Fruit fly (Drosophila melanogaster) whole organism, embryonic: ENCODE data around the gene CG5435.
A peak's percentile ranks its signal among the peaks of the same experiment; 100 is the strongest.

Source experiments
- Aef1 ChIP-seq: fragments of 200-800 bp; sonication (Bioruptor generic); IDR thresholded peaks from 3 replicates; pipeline ENCODE4 v1.3.6; 2022; ENCODE audit warnings: missing biosample characterization, missing genetic modification characterization
- Atf3 ChIP-seq: fragments of 200-800 bp; sonication (Bioruptor generic); optimal IDR thresholded peaks from 3 replicates; lab custom pipeline; 2016; ENCODE audit warnings: missing biosample characterization, missing genetic modification characterization
- Awh ChIP-seq: fragments of 200-800 bp; sonication (Bioruptor generic); IDR thresholded peaks from 2 replicates; pipeline ENCODE4, ENCODE4 v1.3.6; 2022; ENCODE audit warnings: missing biosample characterization, missing genetic modification characterization
- Bteb2 ChIP-seq: fragments of 200-800 bp; sonication (Bioruptor generic); optimal IDR thresholded peaks from 2 replicates; lab custom pipeline; 2016; ENCODE audit warnings: missing biosample characterization, missing genetic modification characterization
- CG1024 ChIP-seq: fragments of 200-800 bp; sonication (Bioruptor generic); IDR thresholded peaks from 2 replicates; pipeline ENCODE4 v1.3.6; 2022; ENCODE audit warnings: missing biosample characterization, missing genetic modification characterization
- CG11456 ChIP-seq: fragments of 200-800 bp; sonication (Bioruptor generic); IDR thresholded peaks from 3 replicates; pipeline ENCODE4 v1.3.6; 2022; ENCODE audit warnings: missing biosample characterization, missing genetic modification characterization
- CG11695 ChIP-seq: fragments of 200-800 bp; sonication (Bioruptor generic); IDR thresholded peaks from 3 replicates; pipeline ENCODE4 v1.3.6; 2022; ENCODE audit warnings: missing biosample characterization, missing genetic modification characterization
- CG12391 ChIP-seq: fragments of 200-800 bp; sonication (Bioruptor generic); optimal IDR thresholded peaks from 3 replicates; lab custom pipeline; 2018; ENCODE audit warnings: missing biosample characterization, mild to moderate bottlenecking, missing genetic modification characterization, moderate library complexity
- CG12942 ChIP-seq: fragments of 200-800 bp; sonication (Bioruptor generic); optimal IDR thresholded peaks from 3 replicates; lab custom pipeline; 2016; ENCODE audit warnings: missing biosample characterization, missing genetic modification characterization
- CG15479 ChIP-seq: fragments of 200-800 bp; sonication (Bioruptor generic); optimal IDR thresholded peaks from 3 replicates; lab custom pipeline; 2019; ENCODE audit warnings: missing biosample characterization, mild to moderate bottlenecking, missing genetic modification characterization, moderate library complexity
- CG16813 ChIP-seq: fragments of 200-800 bp; sonication (Bioruptor generic); IDR thresholded peaks from 3 replicates; pipeline ENCODE4 v1.3.6; 2022; ENCODE audit warnings: missing biosample characterization, missing genetic modification characterization; ENCODE audit not compliant: partially characterized antibody
- CG17568 ChIP-seq: fragments of 200-800 bp; sonication (Bioruptor generic); optimal IDR thresholded peaks from 2 replicates; lab custom pipeline; 2018; ENCODE audit warnings: missing biosample characterization, mild to moderate bottlenecking, missing genetic modification characterization, moderate library complexity
- CG18619 ChIP-seq: fragments of 200-800 bp; sonication (Bioruptor generic); optimal IDR thresholded peaks from 3 replicates; lab custom pipeline; 2017; ENCODE audit warnings: missing biosample characterization, mild to moderate bottlenecking, missing genetic modification characterization
- CG32772 ChIP-seq: fragments of 200-800 bp; sonication (Bioruptor generic); IDR thresholded peaks from 2 replicates; pipeline ENCODE4 v1.3.6; 2022; ENCODE audit warnings: missing biosample characterization, missing genetic modification characterization
- CG4707 ChIP-seq: fragments of 200-800 bp; sonication (Bioruptor generic); optimal IDR thresholded peaks from 2 replicates; lab custom pipeline; 2018; ENCODE audit warnings: missing biosample characterization, mild to moderate bottlenecking, missing genetic modification characterization, moderate library complexity
- CG5953 ChIP-seq: fragments of 200-800 bp; sonication (Bioruptor generic); IDR thresholded peaks from 2 replicates; pipeline ENCODE4 v1.3.6; 2022; ENCODE audit warnings: missing biosample characterization, missing genetic modification characterization
- CG6254 ChIP-seq: fragments of 200-800 bp; sonication (Bioruptor generic); optimal IDR thresholded peaks from 3 replicates; lab custom pipeline; 2017; ENCODE audit warnings: mild to moderate bottlenecking, missing biosample characterization, missing genetic modification reagents, missing genetic modification characterization
- CG6272 ChIP-seq: fragments of 200-800 bp; sonication (Bioruptor generic); IDR thresholded peaks from 2 replicates; pipeline ENCODE4 v1.3.6; 2022; ENCODE audit warnings: missing biosample characterization, missing genetic modification characterization
- CG7745 ChIP-seq: fragments of 200-800 bp; sonication (Bioruptor generic); optimal IDR thresholded peaks from 2 replicates; lab custom pipeline; 2018; ENCODE audit warnings: missing biosample characterization, mild to moderate bottlenecking, missing genetic modification characterization, moderate library complexity
- CG7987 ChIP-seq: fragments of 200-800 bp; sonication (Bioruptor generic); optimal IDR thresholded peaks from 2 replicates; lab custom pipeline; 2018; ENCODE audit warnings: missing biosample characterization, mild to moderate bottlenecking, missing genetic modification characterization, moderate library complexity
- CG9727 ChIP-seq: fragments of 200-800 bp; sonication (Bioruptor generic); optimal IDR thresholded peaks from 3 replicates; lab custom pipeline; 2017; ENCODE audit warnings: missing biosample characterization, mild to moderate bottlenecking, missing genetic modification characterization
- Dek ChIP-seq: fragments of 200-800 bp; sonication (Bioruptor generic); optimal IDR thresholded peaks from 3 replicates; lab custom pipeline; 2019; ENCODE audit warnings: missing biosample characterization, mild to moderate bottlenecking, missing genetic modification characterization, moderate library complexity
- E2f1 ChIP-seq: fragments of 200-800 bp; sonication (Bioruptor generic); IDR thresholded peaks from 2 replicates; pipeline ENCODE4 v1.3.6; 2022; ENCODE audit warnings: missing biosample characterization, missing genetic modification characterization
- HHEX ChIP-seq: fragments of 200-800 bp; sonication (Bioruptor generic); optimal IDR thresholded peaks from 3 replicates; lab custom pipeline; 2017; ENCODE audit warnings: missing biosample characterization, mild to moderate bottlenecking, missing genetic modification characterization, missing genetic modification reagents
- HLHmδ ChIP-seq: fragments of 200-800 bp; sonication (Bioruptor generic); optimal IDR thresholded peaks from 2 replicates; lab custom pipeline; 2018; ENCODE audit warnings: missing biosample characterization, mild to moderate bottlenecking, missing genetic modification characterization, moderate library complexity
- MTF-1 ChIP-seq: fragments of 200-800 bp; sonication (Bioruptor generic); optimal IDR thresholded peaks from 2 replicates; lab custom pipeline; 2018; ENCODE audit warnings: missing biosample characterization, mild to moderate bottlenecking, missing genetic modification characterization, borderline replicate concordance
- Myb ChIP-seq: fragments of 200-800 bp; sonication (Bioruptor generic); optimal IDR thresholded peaks from 2 replicates; lab custom pipeline; 2016; ENCODE audit warnings: missing biosample characterization, missing genetic modification characterization
- Nf-YB ChIP-seq: fragments of 200-800 bp; sonication (Bioruptor generic); optimal IDR thresholded peaks from 3 replicates; lab custom pipeline; 2019; ENCODE audit warnings: missing biosample characterization, mild to moderate bottlenecking, missing genetic modification characterization, moderate library complexity
- NfI ChIP-seq: fragments of 200-800 bp; sonication (Bioruptor generic); optimal IDR thresholded peaks from 3 replicates; lab custom pipeline; 2018; ENCODE audit warnings: missing biosample characterization, mild to moderate bottlenecking, missing genetic modification characterization, moderate library complexity
- Oli ChIP-seq: fragments of 200-800 bp; sonication (Bioruptor generic); optimal IDR thresholded peaks from 2 replicates; lab custom pipeline; 2018; ENCODE audit warnings: missing biosample characterization, mild to moderate bottlenecking, missing genetic modification characterization, moderate library complexity
- Taf1 ChIP-seq: fragments of 200-800 bp; sonication (Bioruptor generic); IDR thresholded peaks from 2 replicates; pipeline ENCODE4 v1.3.6; 2022; ENCODE audit warnings: missing biosample characterization, missing genetic modification characterization
- Tbp ChIP-seq: fragments of >200 bp; optimal IDR thresholded peaks from 2 replicates; lab custom pipeline; 2018; ENCODE audit warnings: missing biosample characterization, missing genetic modification characterization
- Xrp1 ChIP-seq: fragments of 200-800 bp; sonication (Bioruptor generic); IDR thresholded peaks from 2 replicates; pipeline ENCODE4 v1.3.6; 2022; ENCODE audit warnings: missing biosample characterization, missing genetic modification characterization
- btn ChIP-seq: fragments of 200-800 bp; sonication (Bioruptor generic); optimal IDR thresholded peaks from 2 replicates; lab custom pipeline; 2016; ENCODE audit warnings: missing biosample characterization, missing genetic modification characterization
- dimm ChIP-seq: fragments of 200-800 bp; sonication (Bioruptor generic); IDR thresholded peaks from 2 replicates; pipeline ENCODE4 v1.3.6; 2022; ENCODE audit warnings: missing biosample characterization, missing genetic modification characterization
- dpn ChIP-seq, 2 experiments: fragments of 200-800 bp; sonication (Bioruptor generic); optimal IDR thresholded peaks; 3 replicates each; lab custom pipeline; 2016; ENCODE audit warnings: missing biosample characterization in 2 of 2, missing genetic modification characterization in 2 of 2
- dysf ChIP-seq: fragments of 200-800 bp; sonication (Bioruptor generic); IDR thresholded peaks from 3 replicates; pipeline ENCODE4 v1.3.6; 2022; ENCODE audit warnings: missing biosample characterization, missing genetic modification characterization
- emc ChIP-seq: fragments of 200-800 bp; sonication (Bioruptor generic); optimal IDR thresholded peaks from 2 replicates; lab custom pipeline; 2016; ENCODE audit warnings: missing biosample characterization, missing genetic modification characterization
- en ChIP-seq: fragments of 200-800 bp; sonication (Bioruptor generic); optimal IDR thresholded peaks from 2 replicates; lab custom pipeline; 2016; ENCODE audit warnings: missing biosample characterization, missing genetic modification characterization
- exex ChIP-seq: fragments of 200-800 bp; sonication (Bioruptor generic); optimal IDR thresholded peaks from 4 replicates; lab custom pipeline; 2018; ENCODE audit warnings: missing biosample characterization, mild to moderate bottlenecking, missing genetic modification characterization, moderate library complexity
- gce ChIP-seq: fragments of 200-800 bp; sonication (Bioruptor generic); IDR thresholded peaks from 3 replicates; pipeline ENCODE4 v1.3.6; 2022; ENCODE audit warnings: missing biosample characterization, missing genetic modification characterization
- hb ChIP-seq: fragments of 200-800 bp; sonication (Bioruptor generic); IDR thresholded peaks from 3 replicates; pipeline ENCODE4 v1.3.6; 2022; ENCODE audit warnings: missing biosample characterization, missing genetic modification characterization; ENCODE audit not compliant: partially characterized antibody
- hth ChIP-seq: fragments of >200 bp; optimal IDR thresholded peaks from 2 replicates; lab custom pipeline; 2017; ENCODE audit warnings: inconsistent platforms
- rib ChIP-seq: fragments of 200-800 bp; sonication (Bioruptor generic); IDR thresholded peaks from 2 replicates; pipeline ENCODE4 v1.3.6; 2022; ENCODE audit warnings: missing biosample characterization, missing genetic modification characterization
- schlank ChIP-seq: fragments of 200-800 bp; sonication (Bioruptor generic); optimal IDR thresholded peaks from 2 replicates; lab custom pipeline; 2018; ENCODE audit warnings: missing biosample characterization, mild to moderate bottlenecking, missing genetic modification characterization
- slbo ChIP-seq: fragments of 200-800 bp; sonication (Bioruptor generic); IDR thresholded peaks from 2 replicates; pipeline ENCODE4 v1.3.6; 2022; ENCODE audit warnings: missing biosample characterization, missing genetic modification characterization
- slp2 ChIP-seq: fragments of 200-800 bp; sonication (Bioruptor generic); optimal IDR thresholded peaks from 2 replicates; lab custom pipeline; 2016; ENCODE audit warnings: missing biosample characterization, missing genetic modification characterization
- toy ChIP-seq: fragments of 200-800 bp; sonication (Bioruptor generic); IDR thresholded peaks from 2 replicates; pipeline ENCODE4 v1.3.6; 2022; ENCODE audit warnings: missing biosample characterization, missing genetic modification characterization
- trh ChIP-seq: fragments of 200-800 bp; sonication (Bioruptor generic); optimal IDR thresholded peaks from 2 replicates; lab custom pipeline; 2016; ENCODE audit warnings: missing biosample characterization, missing genetic modification characterization
- unpg ChIP-seq: fragments of 200-800 bp; sonication (Bioruptor generic); optimal IDR thresholded peaks from 3 replicates; lab custom pipeline; 2018; ENCODE audit warnings: missing biosample characterization, mild to moderate bottlenecking, missing genetic modification characterization, moderate library complexity
- zfh2 ChIP-seq: fragments of 200-800 bp; sonication (Bioruptor generic); optimal IDR thresholded peaks from 2 replicates; lab custom pipeline; 2016; ENCODE audit warnings: missing biosample characterization, missing genetic modification characterization

The CG5435 gene

DNA sequence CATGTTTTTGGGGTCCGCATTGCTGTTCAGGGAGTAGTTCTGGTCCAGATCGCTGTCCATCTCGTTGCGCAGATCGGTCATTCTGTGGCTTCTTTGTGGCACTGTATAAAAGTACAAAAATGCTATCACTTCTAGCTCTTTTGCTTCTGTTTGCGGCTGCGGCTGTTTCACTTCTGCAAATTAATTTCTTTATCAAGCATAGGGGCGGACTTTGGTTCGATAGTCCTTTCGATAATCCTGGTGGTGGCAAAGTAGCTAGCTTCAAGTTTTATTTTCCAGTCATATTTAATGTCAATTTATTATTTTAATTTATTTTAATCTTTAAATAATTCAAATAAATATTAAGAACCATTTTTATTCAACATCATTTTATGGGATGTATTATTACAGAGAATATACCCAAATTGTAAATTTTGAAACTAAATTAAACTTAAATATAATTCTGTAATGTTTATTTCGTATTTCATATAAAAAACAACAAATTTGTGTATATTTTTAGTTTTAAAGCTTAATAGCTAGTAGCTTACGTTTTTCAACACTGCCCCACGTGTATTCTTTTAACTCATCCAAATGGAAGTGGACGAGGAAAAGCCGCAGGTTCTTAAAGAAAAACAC lies 3.1 kb downstream of the CG5435 start, which contains the start of the genes CG5446 and Trm1 (continued):
- TF ChIP-seq toy (GFP tag; lab: Robert Waterston, UW): no peak
- TF ChIP-seq Aef1 (GFP tag; lab: Robert Waterston, UW): peak; percentile 39; the same call in 1 of the 3 replicates
- TF ChIP-seq en (GFP tag; lab: Kevin White, UChicago): no peak
- TF ChIP-seq CG16813 (GFP tag; lab: Robert Waterston, UW): no peak
- TF ChIP-seq Bteb2 (GFP tag; lab: Kevin White, UChicago): no peak
- TF ChIP-seq HLHmδ: no peak
- TF ChIP-seq Awh: no peak
- peak; percentile 57 for TF ChIP-seq Oli (tag; lab: Kevin White, UChicago)
- peak; percentile 39; the same call in 1 of the 2 replicates for TF ChIP-seq CG6272
- peak; percentile 84 for TF ChIP-seq CG9727 (GFP tag; lab: Kevin White, UChicago)
- no peak for TF ChIP-seq rib
- peak; percentile 71 for TF ChIP-seq Xrp1 (GFP tag; lab: Robert Waterston, UW)
- TF ChIP-seq hth (lab: Kevin White, UChicago): no peak
- peak; percentile 60; the same call in 2 of the 3 replicates for TF ChIP-seq dysf
- no peak for TF ChIP-seq schlank (tag; lab: Kevin White, UChicago)
- no peak for TF ChIP-seq Taf1 (GFP tag; lab: Robert Waterston, UW)
- no peak for TF ChIP-seq CG4707
- peak; percentile 3 for TF ChIP-seq zfh2 (GFP tag; lab: Kevin White, UChicago)
- TF ChIP-seq Dek (tag; lab: Kevin White, UChicago): peak; percentile 74
- no peak for TF ChIP-seq MTF-1
- TF ChIP-seq HHEX (GFP tag; lab: Kevin White, UChicago): peak; percentile 46
- TF ChIP-seq unpg (GFP tag; lab: Kevin White, UChicago): peak; percentile 60
- no peak for TF ChIP-seq CG5953 (GFP tag; lab: Robert Waterston, UW)
- no peak for TF ChIP-seq CG12942 (GFP tag; lab: Kevin White, UChicago)
- no peak for TF ChIP-seq hb (GFP tag; lab: Robert Waterston, UW)
- no peak for TF ChIP-seq Myb (GFP tag; lab: Kevin White, UChicago)
- no peak for TF ChIP-seq btn (GFP tag; lab: Kevin White, UChicago)
- TF ChIP-seq CG1024 (GFP tag; lab: Robert Waterston, UW): no peak
- TF ChIP-seq slbo (GFP tag; lab: Robert Waterston, UW): peak; percentile 75
- TF ChIP-seq CG11456 (GFP tag; lab: Robert Waterston, UW): 0 out of 3 replicates have a peak, but pooled peaks have one; percentile 17
- peak; percentile 39 for TF ChIP-seq CG6254 (GFP tag; lab: Kevin White, UChicago)
- peak; percentile 70; the same call in 2 of the 3 replicates for TF ChIP-seq CG11695 (GFP tag; lab: Robert Waterston, UW)
- no peak for TF ChIP-seq Tbp (GFP tag; lab: Kevin White, UChicago)
- TF ChIP-seq gce (GFP tag; lab: Robert Waterston, UW): no peak
- no peak for TF ChIP-seq slp2 (GFP tag; lab: Kevin White, UChicago)
- peak; percentile 64 for TF ChIP-seq NfI (GFP tag; lab: Kevin White, UChicago)
- TF ChIP-seq CG18619 (GFP tag; lab: Kevin White, UChicago): peak; percentile 62
- peak; percentile 12 for TF ChIP-seq trh (GFP tag; lab: Kevin White, UChicago)

DNA sequence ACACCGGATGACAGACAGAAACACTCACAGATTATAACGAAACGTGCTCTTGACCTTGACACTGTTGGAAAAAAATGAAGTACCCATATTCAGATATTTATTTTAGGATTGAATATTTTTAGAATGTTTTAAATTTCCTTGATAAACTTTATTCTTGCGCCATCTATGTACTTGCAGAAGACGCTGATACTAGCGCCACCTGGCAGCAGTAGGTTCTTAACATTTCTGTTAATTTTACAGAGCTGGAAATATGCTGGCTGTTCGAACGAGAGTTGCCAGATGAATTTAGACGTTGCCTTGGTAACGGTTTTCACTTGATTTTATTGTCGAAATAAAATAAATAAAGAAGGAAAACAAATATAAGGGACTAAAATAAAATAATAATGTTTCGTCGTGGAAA lies 6.1 kb downstream of the CG5435 start, which contains the start of gene Fam92:
Gene Fam92 (plus strand): TSS at position 350 of the 400 bp plus-strand sequence.
- TF ChIP-seq E2f1 (GFP tag; lab: Robert Waterston, UW): peak; percentile 25; the same call in 1 of the 2 replicates
- TF ChIP-seq slbo (GFP tag; lab: Robert Waterston, UW): peak; percentile 60; the same call in 1 of the 2 replicates
- TF ChIP-seq CG15479 (GFP tag; lab: Kevin White, UChicago): no peak
- no peak for TF ChIP-seq Nf-YB (GFP tag; lab: Kevin White, UChicago)
- peak; percentile 24; the same call in 1 of the 2 replicates for TF ChIP-seq CG1024 (GFP tag; lab: Robert Waterston, UW)
- peak; percentile 42 for TF ChIP-seq CG12391 (tag; lab: Kevin White, UChicago)
- no peak; the same call in 1 of the 2 replicates for TF ChIP-seq CG32772 (GFP tag; lab: Robert Waterston, UW)
- TF ChIP-seq CG7987 (GFP tag; lab: Kevin White, UChicago): peak; percentile 70
- peak; percentile 56 to 59 for TF ChIP-seq dpn (GFP tag; optimal IDR thresholded peaks at IDR 0.05; lab: Kevin White, UChicago)
- no peak for TF ChIP-seq emc (GFP tag; lab: Kevin White, UChicago)
- no peak for TF ChIP-seq Atf3 (GFP tag; lab: Kevin White, UChicago)
- no peak for TF ChIP-seq exex (tag; lab: Kevin White, UChicago)
- no peak for TF ChIP-seq CG7745
- no peak for TF ChIP-seq dimm
- peak; percentile 55 for TF ChIP-seq CG17568 (GFP tag; lab: Kevin White, UChicago)
